Worm (Caenorhabditis elegans) whole organism, L4 larva: ENCODE data around the gene F14D2.8.
A peak's percentile ranks its signal among the peaks of the same experiment; 100 is the strongest.

ENCODE experiments used
- Y105C5A.15 ChIP-seq: fragments of 200-800 bp; sonication (Bioruptor generic); IDR thresholded peaks from 2 replicates; pipeline ENCODE4 v1.3.6; 2022; ENCODE audit warnings: missing genetic modification characterization, missing compliant biosample characterization
- ZK337.2 ChIP-seq: fragments of 200-800 bp; sonication (Bioruptor generic); IDR thresholded peaks from 2 replicates; pipeline ENCODE4 v1.3.6; 2022; ENCODE audit warnings: missing genetic modification reagents, missing genetic modification characterization, missing compliant biosample characterization
- ZK546.5 ChIP-seq, 2 experiments: sonication (generic microtip); optimal IDR thresholded peaks; 2 replicates each; lab custom pipeline; 2017; ENCODE audit warnings: missing biosample characterization in 2 of 2, missing genetic modification characterization in 2 of 2
- aha-1 ChIP-seq: fragments of 150-350 bp; peaks from one replicate; lab custom pipeline; 2014; ENCODE audit warnings: missing biosample characterization, missing genetic modification characterization
- aly-2 ChIP-seq: sonication (generic microtip); optimal IDR thresholded peaks from 2 replicates; lab custom pipeline; 2018; ENCODE audit warnings: missing biosample characterization, missing genetic modification characterization
- arid-1 ChIP-seq: fragments of 200-800 bp; sonication (Bioruptor generic); conservative IDR thresholded peaks from 2 replicates; pipeline ENCODE4 v1.3.6; 2022; ENCODE audit warnings: missing genetic modification reagents, missing genetic modification characterization, missing compliant biosample characterization
- ceh-28 ChIP-seq: fragments of 150-350 bp; optimal IDR thresholded peaks from 2 replicates; lab custom pipeline; 2014; ENCODE audit warnings: missing biosample characterization, missing genetic modification reagents, missing genetic modification characterization
- cey-2 ChIP-seq: sonication (generic microtip); optimal IDR thresholded peaks from 3 replicates; lab custom pipeline; 2017; ENCODE audit warnings: missing genetic modification characterization, mild to moderate bottlenecking, missing compliant biosample characterization, antibody characterized with exemption, borderline replicate concordance; ENCODE audit not compliant: insufficient read depth
- dmd-9 ChIP-seq: fragments of 200-800 bp; sonication (Bioruptor generic); IDR thresholded peaks from 2 replicates; pipeline ENCODE4 v1.3.6; 2022; ENCODE audit warnings: missing genetic modification reagents, missing genetic modification characterization, missing compliant biosample characterization
- dpl-1 ChIP-seq: fragments of 150-350 bp; optimal IDR thresholded peaks from 2 replicates; lab custom pipeline; 2014; ENCODE audit warnings: missing biosample characterization, missing genetic modification reagents, missing genetic modification characterization
- egl-43 ChIP-seq: fragments of 200-800 bp; sonication (Bioruptor generic); IDR thresholded peaks from 2 replicates; pipeline ENCODE4 v1.3.6; 2022; ENCODE audit warnings: missing genetic modification reagents, missing genetic modification characterization, missing compliant biosample characterization
- fos-1 ChIP-seq: fragments of 150-350 bp; optimal IDR thresholded peaks from 2 replicates; lab custom pipeline; 2014; ENCODE audit warnings: missing biosample characterization, missing genetic modification characterization
- jun-1 ChIP-seq: fragments of 150-350 bp; optimal IDR thresholded peaks from 2 replicates; lab custom pipeline; 2014; ENCODE audit warnings: missing biosample characterization, missing genetic modification reagents, missing genetic modification characterization
- lim-7 ChIP-seq: fragments of 200-800 bp; sonication (Bioruptor generic); IDR thresholded peaks from 2 replicates; pipeline ENCODE4 v1.3.6; 2022; ENCODE audit warnings: missing genetic modification characterization, missing compliant biosample characterization
- lin-1 ChIP-seq: fragments of 200-800 bp; sonication (Bioruptor generic); IDR thresholded peaks from 2 replicates; pipeline ENCODE4 v1.3.6; 2022; ENCODE audit warnings: missing genetic modification reagents, missing genetic modification characterization, missing compliant biosample characterization
- lin-13 ChIP-seq: fragments of 150-350 bp; optimal IDR thresholded peaks from 2 replicates; lab custom pipeline; 2014; ENCODE audit warnings: missing biosample characterization, missing genetic modification reagents, missing genetic modification characterization
- lin-38 ChIP-seq: fragments of 200-800 bp; sonication (Bioruptor generic); IDR thresholded peaks from 2 replicates; pipeline ENCODE4 v1.3.6; 2022; ENCODE audit warnings: missing genetic modification reagents, missing genetic modification characterization, missing compliant biosample characterization
- lin-39 ChIP-seq: fragments of 150-350 bp; optimal IDR thresholded peaks from 2 replicates; lab custom pipeline; 2014; ENCODE audit warnings: missing biosample characterization, missing genetic modification reagents, missing genetic modification characterization
- mep-1 ChIP-seq: fragments of 150-350 bp; sonication (generic microtip); optimal IDR thresholded peaks from 3 replicates; lab custom pipeline; 2014; ENCODE audit warnings: missing biosample characterization, missing genetic modification characterization
- mes-2 ChIP-seq: sonication (generic microtip); optimal IDR thresholded peaks from 2 replicates; lab custom pipeline; 2016; ENCODE audit warnings: missing genotype, mild to moderate bottlenecking, missing genetic modification characterization, missing compliant biosample characterization; ENCODE audit not compliant: poor library complexity, severe bottlenecking
- nhr-237 ChIP-seq: sonication (generic microtip); optimal IDR thresholded peaks from 2 replicates; lab custom pipeline; 2017; ENCODE audit warnings: missing biosample characterization, missing genetic modification characterization
- nhr-41 ChIP-seq: fragments of 200-800 bp; sonication (Bioruptor generic); IDR thresholded peaks from 2 replicates; pipeline ENCODE4 v1.3.6; 2022; ENCODE audit warnings: missing genetic modification reagents, missing genetic modification characterization, missing compliant biosample characterization
- nhr-48 ChIP-seq: sonication (generic microtip); optimal IDR thresholded peaks from 2 replicates; lab custom pipeline; 2016; ENCODE audit warnings: mild to moderate bottlenecking, missing genetic modification characterization, missing compliant biosample characterization
- nhr-76 ChIP-seq: fragments of 150-350 bp; optimal IDR thresholded peaks from 2 replicates; lab custom pipeline; 2014; ENCODE audit warnings: missing biosample characterization, missing genetic modification characterization
- nhr-77 ChIP-seq: fragments of 150-350 bp; optimal IDR thresholded peaks from 2 replicates; lab custom pipeline; 2014; ENCODE audit warnings: missing biosample characterization, missing genetic modification characterization
- pha-4 ChIP-seq, 2 experiments: fragments of 150-350 bp in 1 of 2; fragments of 200-800 bp in 1 of 2; sonication (Bioruptor generic) in 1 of 2; IDR thresholded peaks in 1 of 2; optimal IDR thresholded peaks in 1 of 2; 2 replicates each; pipeline versions ENCODE4 v1.3.6 to Lab custom; 2014 to 2022; ENCODE audit warnings: missing genetic modification characterization in 2 of 2, missing genetic modification reagents in 2 of 2, missing biosample characterization in 1 of 2, missing compliant biosample characterization in 1 of 2
- php-3 ChIP-seq: fragments of 200-800 bp; sonication (Bioruptor generic); IDR thresholded peaks from 2 replicates; pipeline ENCODE4 v1.3.6; 2022; ENCODE audit warnings: missing genetic modification reagents, missing genetic modification characterization, missing compliant biosample characterization
- sdz-12 ChIP-seq: fragments of 200-800 bp; sonication (Bioruptor generic); optimal IDR thresholded peaks from 2 replicates; lab custom pipeline; 2018; ENCODE audit warnings: mild to moderate bottlenecking, missing genetic modification characterization, missing compliant biosample characterization
- set-16 ChIP-seq: fragments of 200-800 bp; sonication (Bioruptor generic); IDR thresholded peaks from 2 replicates; pipeline ENCODE4 v1.3.6; 2022; ENCODE audit warnings: missing genetic modification reagents, missing genetic modification characterization, missing compliant biosample characterization
- spr-3 ChIP-seq: fragments of 200-800 bp; sonication (Bioruptor generic); optimal IDR thresholded peaks from 2 replicates; lab custom pipeline; 2018; ENCODE audit warnings: mild to moderate bottlenecking, missing genetic modification characterization, missing compliant biosample characterization
- unc-62 ChIP-seq, 3 experiments: fragments of 150-350 bp in 1 of 3; sonication (generic microtip); optimal IDR thresholded peaks in 2 of 3; peaks in 1 of 3; 1 replicate in 1 of 3; 2 replicates in 2 of 3; lab custom pipeline; 2014 to 2017; ENCODE audit warnings: missing biosample characterization in 3 of 3, missing genetic modification characterization in 3 of 3, missing genetic modification reagents in 3 of 3, missing genotype in 1 of 3
- vab-7 ChIP-seq: fragments of 200-800 bp; sonication (Bioruptor generic); IDR thresholded peaks from 2 replicates; pipeline ENCODE4 v1.3.6; 2022; ENCODE audit warnings: missing genetic modification reagents, missing genetic modification characterization, missing compliant biosample characterization
- zfp-2 ChIP-seq: sonication (generic microtip); optimal IDR thresholded peaks from 2 replicates; lab custom pipeline; 2016; ENCODE audit warnings: mild to moderate bottlenecking, missing genetic modification characterization, missing compliant biosample characterization
- ztf-11 ChIP-seq: fragments of 150-350 bp; optimal IDR thresholded peaks from 2 replicates; lab custom pipeline; 2014; ENCODE audit warnings: missing biosample characterization, missing genetic modification characterization

F14D2.8 gene

ce11 chrII:3346328-3346780 lies 3.3 kb downstream of the F14D2.8 start, which contains the start of gene bath-30:
TSS of gene bath-30 (minus strand) at chrII:3346378.
- TF ChIP-seq aly-2 (tag; lab: Kevin White, UChicago) = no peak
- TF ChIP-seq lin-38 (GFP tag; lab: Robert Waterston, UW) = 0 out of 2 replicates have a peak, but pooled peaks have one; percentile 12
- TF ChIP-seq nhr-41 (GFP tag; lab: Robert Waterston, UW) = no peak
- no peak for TF ChIP-seq nhr-237
- TF ChIP-seq ZK337.2 (GFP tag; lab: Robert Waterston, UW) = no peak

- no peak for TF ChIP-seq fos-1 (tag; lab: Kevin White, UChicago)
- no peak for TF ChIP-seq zfp-2 (tag; lab: Kevin White, UChicago)
- TF ChIP-seq nhr-48 (tag; lab: Kevin White, UChicago) = no peak
- TF ChIP-seq mep-1 = no peak
- TF ChIP-seq ZK546.5 (tag; optimal IDR thresholded peaks at IDR 0.05; lab: Kevin White, UChicago) = no peak
- TF ChIP-seq sdz-12 (GFP tag; lab: Kevin White, UChicago) = no peak
These were observed 4.8 kb downstream of the F14D2.8 start, which contains the start of gene bath-28 for ce11 chrII:3344917-3345316. TSS of gene bath-28 (minus strand) at chrII:3344967.

- peak; percentile 49 for TF ChIP-seq ceh-28
- no peak for TF ChIP-seq spr-3 (GFP tag; lab: Kevin White, UChicago)
These were observed 6.0 kb downstream of the F14D2.8 start, which contains the start of gene F14D2.15 for ce11 chrII:3343714-3344113. TSS of gene F14D2.15 (minus strand) at chrII:3343814.

- TF ChIP-seq lin-39 (tag; lab: Kevin White, UChicago) (no peak), sdz-12 (GFP tag; lab: Kevin White, UChicago) (no peak), dpl-1 (GFP tag; lab: Kevin White, UChicago) (no peak), dmd-9 (GFP tag; lab: Robert Waterston, UW) (no peak), ztf-11 (tag; lab: Kevin White, UChicago) (no peak), vab-7 (GFP tag; lab: Robert Waterston, UW) (no peak), nhr-76 (tag; lab: Kevin White, UChicago) (no peak), lim-7 (GFP tag; lab: Robert Waterston, UW) (no peak), php-3 (GFP tag; lab: Robert Waterston, UW) (no peak), pha-4 (GFP tag; IDR thresholded peaks at IDR 0.05; lab: Robert Waterston, UW) (no peak), pha-4 (tag; optimal IDR thresholded peaks at IDR 0.05; lab: Kevin White, UChicago) (no peak), jun-1 (tag; lab: Kevin White, UChicago) (no peak), Y105C5A.15 (GFP tag; lab: Robert Waterston, UW) (no peak), mes-2 (tag; lab: Kevin White, UChicago) (no peak)
- TF ChIP-seq, all 104 proteins: peak for 0
These were observed 7.7 kb downstream of the F14D2.8 start, which contains the start of gene F14D2.11 for ce11 chrII:3341989-3342388. TSS of gene F14D2.11 (minus strand) at chrII:3342089.

DNA sequence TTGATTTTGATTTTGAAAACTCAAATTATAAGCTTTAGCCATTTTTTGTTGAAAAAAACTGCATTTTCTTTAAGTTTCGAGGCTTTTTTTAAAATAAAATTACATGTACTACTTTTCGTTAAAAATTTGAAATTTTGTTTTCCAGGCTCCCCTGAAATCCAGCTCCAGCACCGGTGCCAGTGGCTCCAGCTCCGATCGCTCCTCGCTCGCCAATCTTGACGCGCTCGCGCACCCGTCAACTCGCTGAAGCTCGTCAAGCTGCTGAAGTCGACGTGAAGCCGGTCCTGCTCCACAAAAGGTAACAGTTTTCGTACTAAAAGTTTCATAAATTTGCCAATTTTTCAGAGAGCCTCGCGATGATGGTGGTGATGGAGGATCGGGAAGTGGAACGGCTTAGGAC lies 8.9 kb downstream of the F14D2.8 start:
- TF ChIP-seq set-16 (GFP tag; lab: Robert Waterston, UW) (peak; percentile 87), lin-13 (GFP tag; lab: Kevin White, UChicago) (no peak)

- no peak for TF ChIP-seq mes-2 (tag; lab: Kevin White, UChicago)
- TF ChIP-seq lin-1 (GFP tag; lab: Robert Waterston, UW) = no peak
These were observed 9.4 kb downstream of the F14D2.8 start, which contains the start of gene F14D2.5 for ce11 chrII:3340251-3340650. TSS of gene F14D2.5 (plus strand) at chrII:3340551.

DNA sequence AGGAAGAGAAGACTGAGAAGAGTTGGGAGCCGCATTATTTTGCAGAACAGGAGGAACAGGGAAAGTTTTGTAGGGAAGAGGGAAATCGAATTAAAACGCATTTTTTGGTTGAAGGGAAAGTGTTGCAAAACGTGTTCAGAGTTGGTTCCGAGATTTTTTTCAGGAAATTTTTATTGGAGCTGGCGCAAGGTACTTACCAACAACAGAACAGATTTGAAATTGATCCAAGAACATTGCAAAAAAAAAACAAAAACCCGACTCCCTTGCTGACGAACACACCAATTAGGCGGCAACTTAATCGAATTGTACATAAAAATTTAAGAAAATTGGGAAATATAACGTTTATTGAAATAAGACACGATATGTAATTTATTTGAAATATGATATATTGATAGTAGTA lies 11.1 kb downstream of the F14D2.8 start, which contains the start of gene F14D2.7:
Gene F14D2.7, minus strand, starts transcription at position 101 of the 400 bp plus-strand sequence.
- TF ChIP-seq egl-43 (GFP tag; lab: Robert Waterston, UW) (no peak), dmd-9 (GFP tag; lab: Robert Waterston, UW) (no peak), cey-2 (no peak), mep-1 (no peak), nhr-77 (tag; lab: Kevin White, UChicago) (no peak), aha-1 (tag; lab: Kevin White, UChicago) (peak; percentile 79), arid-1 (no peak), unc-62 (GFP tag; optimal IDR thresholded peaks at IDR 0.05 in 1 of 2; lab: Kevin White, UChicago) (peak in 1 of 2 experiments; percentile 31), unc-62 (tag; optimal IDR thresholded peaks at IDR 0.05; lab: Kevin White, UChicago) (no peak)
